Fruit fly (Drosophila melanogaster): ENCODE data around the gene Coprox.

Coprox gene

DNA sequence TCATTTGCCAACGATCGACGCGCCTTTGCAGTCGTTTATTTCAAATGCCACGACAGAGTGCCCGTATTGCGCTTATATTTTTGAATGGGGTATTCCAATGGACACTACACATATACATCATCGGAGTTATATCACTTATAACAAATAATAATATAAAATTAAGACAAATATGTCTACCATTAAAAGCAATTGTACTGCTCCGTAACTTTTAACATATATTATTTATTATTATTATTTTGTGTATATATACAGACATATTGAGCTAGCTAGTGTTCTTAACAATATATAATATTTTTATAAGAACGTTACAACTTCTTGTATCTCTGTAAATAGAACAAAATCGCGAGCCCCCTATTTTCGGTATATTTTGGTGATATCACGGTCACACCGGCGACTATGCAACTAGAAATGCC, at the start of gene Coprox, which contains the start of gene sip2 (continued):
- TF ChIP-seq Bgb (GFP tag; IDR thresholded peaks at IDR 0.05; ENCODE audit: partially characterized antibody) (no peak), CG1233 (GFP tag; optimal IDR thresholded peaks at IDR 0.05) (no peak), TFAM (GFP tag; optimal IDR thresholded peaks at IDR 0.05) (no peak), CG4328 (GFP tag; optimal IDR thresholded peaks at IDR 0.05) (peak; percentile 47), nom (GFP tag; optimal IDR thresholded peaks at IDR 0.05) (peak; percentile 21), otp (GFP tag; IDR thresholded peaks at IDR 0.05) (no peak), CG17359 (tag; optimal IDR thresholded peaks at IDR 0.05) (peak; percentile 68), H2.0 (GFP tag; IDR thresholded peaks at IDR 0.05) (peak; percentile 48), ase (GFP tag; IDR thresholded peaks at IDR 0.05) (0 out of 3 replicates have a peak, but pooled peaks have one; percentile 30), Poxn (GFP tag; IDR thresholded peaks at IDR 0.05) (no peak), CG10979 (tag; optimal IDR thresholded peaks at IDR 0.05) (peak; percentile 62), CG17361 (GFP tag; IDR thresholded peaks at IDR 0.05) (peak; percentile 89), CG7372 (GFP tag; IDR thresholded peaks at IDR 0.05) (0 out of 2 replicates have a peak, but pooled peaks have one; percentile 23), CG8478 (optimal IDR thresholded peaks at IDR 0.05) (no peak), Abd-B (GFP tag; optimal IDR thresholded peaks at IDR 0.05) (peak; percentile 63), kay (GFP tag; optimal IDR thresholded peaks at IDR 0.05) (peak; percentile 31), unc-4 (GFP tag; IDR thresholded peaks at IDR 0.05; ENCODE audit: partially characterized antibody) (no peak), Drgx (GFP tag; IDR thresholded peaks at IDR 0.05) (peak; percentile 38; the same call in 1 of the 2 replicates), CG17612 (GFP tag; IDR thresholded peaks at IDR 0.05) (no peak), CG6791 (GFP tag; IDR thresholded peaks at IDR 0.05; ENCODE audit: partially characterized antibody) (no peak), br (optimal IDR thresholded peaks at IDR 0.05) (no peak), Eip74EF (GFP tag; optimal IDR thresholded peaks at IDR 0.05) (peak in 1 of 2 experiments; percentile 46), CG11456 (GFP tag; IDR thresholded peaks at IDR 0.05) (0 out of 3 replicates have a peak, but pooled peaks have one; percentile 20), Med (GFP tag) (peak; percentile 49), Meics (GFP tag; optimal IDR thresholded peaks at IDR 0.05) (peak; percentile 79), grau (tag; optimal IDR thresholded peaks at IDR 0.05) (peak; percentile 83), B-H2 (GFP tag; optimal IDR thresholded peaks at IDR 0.05) (peak; percentile 55), CG31441 (GFP tag; IDR thresholded peaks at IDR 0.05) (peak; percentile 85)

dm6 chr2L:6916345-6916744, 47.9 kb upstream of the Coprox start, which contains the start of gene CG32829:
Gene CG32829, minus strand, starts transcription at chr2L:6916445.
- TF ChIP-seq zfh1 (GFP tag; IDR thresholded peaks at IDR 0.05) = 0 out of 3 replicates have a peak, but pooled peaks have one; percentile 12
- no peak for TF ChIP-seq stwl (tag; optimal IDR thresholded peaks at IDR 0.05)

DNA sequence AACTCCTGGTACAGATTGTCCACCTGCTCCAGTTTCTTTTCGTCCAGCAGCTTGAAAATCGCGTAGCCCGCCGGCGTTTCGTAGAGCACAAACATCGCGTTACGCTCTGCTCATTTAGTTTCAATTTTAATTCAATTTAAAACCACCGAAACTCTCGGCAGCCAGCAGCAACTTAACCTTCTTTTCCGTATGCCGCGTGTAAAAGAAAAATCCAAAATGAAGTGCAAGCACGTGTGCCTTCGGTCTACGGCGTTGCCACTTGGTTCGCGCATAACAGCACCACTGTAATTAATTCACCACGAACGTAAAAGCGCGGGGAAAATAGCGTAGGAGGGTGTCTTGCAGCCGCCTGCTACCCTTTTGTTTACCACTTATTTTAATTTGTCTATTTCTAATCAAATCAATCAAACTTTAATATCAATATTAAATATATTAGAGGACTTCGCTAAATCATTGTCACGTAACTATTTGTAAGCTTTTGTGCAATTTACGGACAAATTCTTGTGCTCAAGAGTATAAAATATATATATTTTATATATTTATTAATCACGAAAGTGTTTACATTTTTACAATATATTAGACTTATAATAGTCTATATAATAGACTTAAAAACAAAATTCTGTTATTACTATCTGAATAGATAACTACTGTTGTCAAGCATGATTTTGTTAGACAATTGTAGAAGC, 45.6 kb upstream of the Coprox start, which contains the start of gene nop5:
Gene nop5, minus strand, starts transcription at position 227 of the 686 bp plus-strand sequence.
- TF ChIP-seq dm (GFP tag; optimal IDR thresholded peaks at IDR 0.05) = peak; percentile 99
- TF ChIP-seq Fer1 (GFP tag; optimal IDR thresholded peaks at IDR 0.05) = peak; percentile 78
- TF ChIP-seq CG18476 (GFP tag; optimal IDR thresholded peaks at IDR 0.05) = peak; percentile 11
- peak; percentile 85 for TF ChIP-seq gem (tag; optimal IDR thresholded peaks at IDR 0.05)
- peak; percentile 76 for TF ChIP-seq CG1233 (GFP tag; optimal IDR thresholded peaks at IDR 0.05)
- TF ChIP-seq ap (GFP tag; IDR thresholded peaks at IDR 0.05) = no peak
- peak; percentile 37 for TF ChIP-seq caup (GFP tag; optimal IDR thresholded peaks at IDR 0.05; ENCODE audit: severe bottlenecking)
- peak; percentile 80 for TF ChIP-seq CG10147 (GFP tag; optimal IDR thresholded peaks at IDR 0.05)
- TF ChIP-seq pros (GFP tag; optimal IDR thresholded peaks at IDR 0.05) = peak; percentile 37
- no peak for TF ChIP-seq CG31224 (GFP tag; IDR thresholded peaks at IDR 0.05)
- peak; percentile 55 for TF ChIP-seq CG6254 (GFP tag; optimal IDR thresholded peaks at IDR 0.05)
- no peak for TF ChIP-seq eyg (GFP tag; optimal IDR thresholded peaks at IDR 0.05)
- no peak for TF ChIP-seq Trl (optimal IDR thresholded peaks at IDR 0.05)
- no peak for TF ChIP-seq Trl (GFP tag; optimal IDR thresholded peaks at IDR 0.05)
- TF ChIP-seq CG17385 (GFP tag; optimal IDR thresholded peaks at IDR 0.05) = peak; percentile 74
- peak; percentile 18 for TF ChIP-seq CG13123 (GFP tag; optimal IDR thresholded peaks at IDR 0.05)
- peak; percentile 37; the same call in 1 of the 2 replicates for TF ChIP-seq lmd (GFP tag; IDR thresholded peaks at IDR 0.05)
- TF ChIP-seq psq (GFP tag; optimal IDR thresholded peaks at IDR 0.05) = peak; percentile 20
- TF ChIP-seq CG8359 (GFP tag; optimal IDR thresholded peaks at IDR 0.05; ENCODE audit: borderline replicate concordance) = peak; percentile 20
